Worm (Caenorhabditis elegans) whole organism, late embryonic: ENCODE data around the gene cyp-33C7.

Source experiments
- ceh-18 ChIP-seq: sonication (generic microtip); optimal IDR thresholded peaks from 2 replicates; lab custom pipeline; 2016; ENCODE audit warnings: missing genetic modification characterization, missing compliant biosample characterization
- ceh-24 ChIP-seq: sonication (generic microtip); optimal IDR thresholded peaks from 2 replicates; lab custom pipeline; 2016; ENCODE audit warnings: mild to moderate bottlenecking, missing genetic modification characterization, missing compliant biosample characterization
- ceh-9 ChIP-seq: sonication (generic microtip); optimal IDR thresholded peaks from 2 replicates; lab custom pipeline; 2016; ENCODE audit warnings: mild to moderate bottlenecking, missing genetic modification characterization, inconsistent platforms, missing compliant biosample characterization
- che-1 ChIP-seq: sonication (generic microtip); optimal IDR thresholded peaks from 2 replicates; lab custom pipeline; 2016; ENCODE audit warnings: mild to moderate bottlenecking, missing genetic modification characterization, missing compliant biosample characterization
- fkh-10 ChIP-seq: fragments of 150-350 bp; optimal IDR thresholded peaks from 2 replicates; lab custom pipeline; 2014; ENCODE audit warnings: missing biosample characterization, missing genetic modification reagents, missing genetic modification characterization
- hlh-30 ChIP-seq: sonication (generic microtip); optimal IDR thresholded peaks from 2 replicates; lab custom pipeline; 2017; ENCODE audit warnings: antibody characterized with exemption, missing genetic modification characterization, missing compliant biosample characterization; ENCODE audit not compliant: insufficient read depth
- lim-6 ChIP-seq: sonication (generic microtip); optimal IDR thresholded peaks from 2 replicates; lab custom pipeline; 2016; ENCODE audit warnings: missing genetic modification characterization, missing compliant biosample characterization
- mec-3 ChIP-seq: sonication (generic microtip); optimal IDR thresholded peaks from 2 replicates; lab custom pipeline; 2016; ENCODE audit warnings: borderline replicate concordance, missing genetic modification characterization, missing compliant biosample characterization
- nfya-1 ChIP-seq: sonication (generic microtip); optimal IDR thresholded peaks from 2 replicates; lab custom pipeline; 2017; ENCODE audit warnings: missing genetic modification characterization, mild to moderate bottlenecking, missing compliant biosample characterization, antibody characterized with exemption, moderate library complexity
- nhr-11 ChIP-seq: fragments of 150-350 bp; optimal IDR thresholded peaks from 2 replicates; lab custom pipeline; 2014; ENCODE audit warnings: missing biosample characterization, missing genetic modification characterization
- pha-4 ChIP-seq: fragments of 150-350 bp; optimal IDR thresholded peaks from 2 replicates; lab custom pipeline; 2018; ENCODE audit warnings: missing biosample characterization, missing genetic modification reagents, missing genetic modification characterization
- ref-2 ChIP-seq: sonication (generic microtip); optimal IDR thresholded peaks from 2 replicates; lab custom pipeline; 2016; ENCODE audit warnings: missing genetic modification characterization, missing compliant biosample characterization
- unc-42 ChIP-seq: sonication (generic microtip); optimal IDR thresholded peaks from 2 replicates; lab custom pipeline; 2016; ENCODE audit warnings: missing genotype, missing genetic modification characterization, missing compliant biosample characterization
- zip-5 ChIP-seq: sonication (generic microtip); optimal IDR thresholded peaks from 2 replicates; lab custom pipeline; 2016; ENCODE audit warnings: missing genetic modification characterization, missing compliant biosample characterization

DNA sequence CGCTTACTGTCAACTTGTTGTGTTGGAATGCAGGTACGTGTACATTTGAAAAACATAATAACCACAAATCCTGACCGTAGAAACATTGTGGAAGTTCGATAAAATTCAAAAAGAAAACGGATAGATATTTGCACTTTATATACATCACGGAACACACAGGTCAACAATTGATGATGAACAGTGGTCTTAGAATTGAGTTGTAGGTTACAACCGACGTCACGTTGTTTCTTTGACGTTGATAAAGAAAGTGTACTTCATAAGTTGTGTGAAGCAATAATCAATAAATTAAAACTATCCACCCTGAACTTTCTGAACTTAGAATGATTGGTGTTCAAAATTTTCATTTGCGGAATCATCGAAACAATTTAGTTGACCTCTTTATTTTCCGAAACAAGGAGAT, 21.4 kb downstream of the cyp-33C7 start, which contains the start of gene Y5H2A.1:
- TF ChIP-seq che-1 (tag; lab: Kevin White, UChicago) (no peak), ref-2 (no peak), mec-3 (tag; lab: Kevin White, UChicago) (no peak), ceh-24 (tag; lab: Kevin White, UChicago) (no peak), nhr-11 (tag; lab: Kevin White, UChicago) (no peak), unc-42 (tag; lab: Kevin White, UChicago) (no peak), nfya-1 (tag; lab: Kevin White, UChicago) (no peak), hlh-30 (tag; lab: Kevin White, UChicago) (no peak), ceh-9 (tag; lab: Kevin White, UChicago) (no peak), fkh-10 (GFP tag; lab: Kevin White, UChicago) (no peak), ceh-18 (tag; lab: Kevin White, UChicago) (no peak), lim-6 (no peak), pha-4 (tag; lab: Kevin White, UChicago) (no peak), zip-5 (no peak)
